Worm (Caenorhabditis elegans): ENCODE data around the gene snf-3.

Gene snf-3

DNA sequence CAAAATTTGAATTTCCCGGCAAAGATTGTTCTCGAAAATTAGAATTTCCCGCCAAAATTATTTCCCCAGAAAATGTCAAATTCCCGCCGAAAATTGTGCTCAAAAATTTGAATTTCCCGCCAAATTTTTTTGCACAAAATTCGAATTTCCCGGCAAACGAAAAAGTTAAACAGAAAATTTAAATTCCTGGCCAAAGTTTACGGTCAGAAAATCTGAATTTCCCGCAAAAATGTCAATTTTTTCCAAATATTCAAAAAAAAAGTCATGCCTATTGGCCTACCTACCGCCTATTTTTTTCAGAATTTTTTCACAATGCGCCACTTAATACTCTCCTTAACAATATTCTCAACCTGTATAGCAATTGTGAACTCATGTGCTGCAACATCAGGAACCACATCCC lies 8.9 kb upstream of the snf-3 start, which contains the start of gene K02E7.1:
K02E7.1 (plus strand) TSS at position 301 of the 400 bp plus-strand sequence.
- no peak for TF ChIP-seq madf-6 (GFP tag; IDR thresholded peaks at IDR 0.05)
- TF ChIP-seq efl-1 (GFP tag; optimal IDR thresholded peaks at IDR 0.05): no peak
- TF ChIP-seq lin-35 (GFP tag; optimal IDR thresholded peaks at IDR 0.05): no peak
- no peak for TF ChIP-seq hmg-20 (GFP tag; IDR thresholded peaks at IDR 0.05)
- no peak for TF ChIP-seq madf-8 (GFP tag; conservative IDR thresholded peaks at IDR 0.05)
- no peak for TF ChIP-seq Y56A3A.18 (GFP tag; IDR thresholded peaks at IDR 0.05)

DNA sequence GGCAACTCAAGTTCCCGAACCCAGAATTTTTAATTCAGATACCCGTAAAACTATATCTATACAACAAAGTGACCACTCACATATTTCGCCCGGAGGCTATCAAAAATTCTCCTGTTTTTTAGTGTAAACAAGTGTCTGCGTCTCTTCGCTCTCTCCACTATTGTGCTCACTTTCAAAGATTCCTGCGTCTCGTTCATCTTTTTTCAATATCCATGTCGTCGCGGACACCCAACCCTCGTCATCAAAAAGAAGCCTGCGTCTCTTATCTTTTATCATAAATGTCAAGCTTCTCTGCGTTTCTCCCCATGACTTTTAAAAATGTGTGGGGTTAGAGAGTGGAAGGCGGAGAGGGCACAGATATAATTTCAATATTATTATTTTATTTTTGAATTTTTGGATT lies 6.9 kb upstream of the snf-3 start:
- TF ChIP-seq F23B12.7 (tag; optimal IDR thresholded peaks at IDR 0.05; ENCODE audit: insufficient read depth): no peak
- no peak for TF ChIP-seq tbp1 (GFP tag; optimal IDR thresholded peaks at IDR 0.05)
- peak; percentile 79; the same call in 1 of the 2 replicates for TF ChIP-seq hmg-1.2 (GFP tag; IDR thresholded peaks at IDR 0.05)
- no peak for TF ChIP-seq F10E7.11 (tag; optimal IDR thresholded peaks at IDR 0.05)

DNA sequence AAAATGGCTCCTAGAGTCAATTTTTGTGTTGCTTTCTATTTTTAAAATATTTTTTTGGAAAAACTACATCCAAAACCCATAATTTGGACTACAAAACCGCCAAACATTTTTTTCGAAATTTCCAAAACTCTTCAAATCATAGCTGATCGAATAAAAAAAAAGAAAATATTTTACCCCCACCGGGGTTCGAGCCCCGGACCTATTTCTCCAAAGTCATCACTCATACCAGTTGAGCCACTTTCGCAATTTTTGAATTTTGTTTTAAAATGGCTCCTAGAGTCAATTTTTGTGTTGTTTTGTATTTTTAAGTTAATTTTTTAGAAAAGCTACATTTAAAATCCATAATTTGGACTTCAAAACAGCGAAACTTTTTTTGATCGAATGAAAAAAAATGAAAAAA lies 6.3 kb upstream of the snf-3 start:
- TF ChIP-seq mcd-1 (GFP tag; IDR thresholded peaks at IDR 0.05) (no peak), tbp1 (GFP tag; optimal IDR thresholded peaks at IDR 0.05) (peak; percentile 67), rpc-1 (optimal IDR thresholded peaks at IDR 0.05) (no peak), rpc-1 (tag; optimal IDR thresholded peaks at IDR 0.05) (peak; percentile 59), B0261.1 (tag; optimal IDR thresholded peaks at IDR 0.05) (peak; percentile 11)

DNA sequence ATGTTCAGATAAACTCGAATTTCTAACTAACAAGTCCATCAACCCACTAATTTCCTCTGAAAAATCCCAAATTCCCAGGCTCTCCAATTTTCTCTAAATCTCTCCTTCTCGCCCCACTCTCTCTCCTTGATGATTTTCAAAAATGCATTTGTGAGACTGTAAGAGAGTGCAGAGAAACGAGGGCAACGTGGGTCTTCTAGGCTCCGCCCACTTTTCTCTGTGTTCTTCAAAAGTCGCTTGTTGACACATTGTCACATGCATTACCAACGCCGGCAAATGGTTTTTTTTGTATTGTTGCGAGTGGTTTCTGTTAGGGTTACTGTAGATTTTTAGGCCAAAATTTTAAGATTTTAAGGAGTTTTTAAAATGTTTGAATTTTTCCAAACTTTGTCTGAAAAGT lies 5.3 kb upstream of the snf-3 start:
- TF ChIP-seq F23B12.7 (tag; optimal IDR thresholded peaks at IDR 0.05; ENCODE audit: insufficient read depth) (no peak), hmg-1.2 (GFP tag; IDR thresholded peaks at IDR 0.05) (0 out of 2 replicates have a peak, but pooled peaks have one; percentile 19), ceh-79 (tag; optimal IDR thresholded peaks at IDR 0.05) (no peak), nfya-1 (tag; optimal IDR thresholded peaks at IDR 0.05; ENCODE audit: borderline replicate concordance, insufficient read depth) (no peak), ceh-27 (GFP tag; optimal IDR thresholded peaks at IDR 0.05) (peak; percentile 35), mcd-1 (GFP tag; IDR thresholded peaks at IDR 0.05) (no peak), ztf-18 (tag; optimal IDR thresholded peaks at IDR 0.05) (no peak)

DNA sequence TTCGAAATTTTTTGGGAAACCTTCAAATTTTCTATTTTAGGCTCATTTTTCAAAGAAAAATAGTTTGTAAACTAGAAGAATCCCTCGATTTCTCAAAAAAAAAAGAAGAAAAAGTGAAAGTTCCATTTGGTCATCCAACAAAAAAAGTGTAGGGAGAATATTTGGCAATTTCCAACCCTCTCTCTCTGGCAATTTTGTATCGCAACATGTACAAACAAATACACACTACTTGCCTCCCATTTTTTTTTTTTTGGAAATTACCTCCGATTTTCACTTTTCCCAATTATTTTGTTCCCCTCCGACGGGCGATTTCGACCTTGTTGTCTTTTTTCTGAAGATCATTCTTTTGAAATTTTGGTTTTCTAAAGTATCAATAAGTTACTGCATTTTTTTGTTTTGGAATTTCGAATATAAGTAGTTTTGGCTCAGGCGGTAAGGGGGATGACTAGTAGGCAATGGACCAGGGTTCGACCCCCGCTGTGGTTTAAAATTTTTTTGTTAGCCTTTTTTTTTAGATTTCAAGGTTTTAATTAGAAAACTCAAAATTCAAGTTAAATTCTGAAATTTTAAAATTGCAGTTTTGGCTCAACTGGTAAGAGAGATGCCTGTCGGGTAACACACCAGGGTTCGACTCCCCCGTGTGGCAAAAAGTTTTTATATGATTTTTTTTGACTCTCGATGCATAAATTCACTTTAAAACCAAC lies 3.1 kb upstream of the snf-3 start:
- TF ChIP-seq tbp1 (GFP tag; optimal IDR thresholded peaks at IDR 0.05) (peak; percentile 70), F57A8.1 (GFP tag; optimal IDR thresholded peaks at IDR 0.05) (no peak), tlf-1 (GFP tag; optimal IDR thresholded peaks at IDR 0.05) (no peak), mcd-1 (GFP tag; IDR thresholded peaks at IDR 0.05) (no peak), B0261.1 (tag; optimal IDR thresholded peaks at IDR 0.05) (peak; percentile 21), nhr-179 (tag; optimal IDR thresholded peaks at IDR 0.05) (no peak), rpc-1 (optimal IDR thresholded peaks at IDR 0.05) (peak; percentile 25), rpc-1 (tag; optimal IDR thresholded peaks at IDR 0.05) (peak; percentile 64)

DNA sequence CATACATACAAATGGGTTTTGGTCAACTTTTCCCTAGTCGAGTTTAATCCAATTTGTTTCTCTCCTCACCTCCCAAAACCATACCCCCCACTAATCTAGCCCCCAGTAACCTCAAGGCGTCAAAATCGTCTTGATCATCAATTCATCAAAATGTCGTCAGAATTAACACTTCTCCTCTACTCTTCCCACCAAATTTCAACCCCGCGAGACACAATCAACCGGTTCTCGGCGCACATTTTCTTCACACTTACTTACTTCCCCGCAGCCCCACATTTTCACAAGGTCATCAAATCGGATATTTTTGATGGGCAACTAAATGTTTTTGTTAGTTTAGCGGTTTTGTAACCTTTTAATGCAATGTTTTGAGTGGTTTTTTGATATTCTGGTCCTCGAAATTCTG lies 1.1 kb upstream of the snf-3 start:
- TF ChIP-seq rec-8 (tag; optimal IDR thresholded peaks at IDR 0.05) (no peak), zfh-2 (GFP tag; conservative IDR thresholded peaks at IDR 0.05) (no peak), B0336.3 (GFP tag; IDR thresholded peaks at IDR 0.05) (no peak), pbrm-1 (GFP tag; IDR thresholded peaks at IDR 0.05) (no peak), hlh-26 (GFP tag; conservative IDR thresholded peaks at IDR 0.05) (no peak), ztf-28 (GFP tag; IDR thresholded peaks at IDR 0.05) (no peak)

All from whole organism, young adult.